Worm (Caenorhabditis elegans): Measurements from ENCODE around the gene C05D12.5.

DNA sequence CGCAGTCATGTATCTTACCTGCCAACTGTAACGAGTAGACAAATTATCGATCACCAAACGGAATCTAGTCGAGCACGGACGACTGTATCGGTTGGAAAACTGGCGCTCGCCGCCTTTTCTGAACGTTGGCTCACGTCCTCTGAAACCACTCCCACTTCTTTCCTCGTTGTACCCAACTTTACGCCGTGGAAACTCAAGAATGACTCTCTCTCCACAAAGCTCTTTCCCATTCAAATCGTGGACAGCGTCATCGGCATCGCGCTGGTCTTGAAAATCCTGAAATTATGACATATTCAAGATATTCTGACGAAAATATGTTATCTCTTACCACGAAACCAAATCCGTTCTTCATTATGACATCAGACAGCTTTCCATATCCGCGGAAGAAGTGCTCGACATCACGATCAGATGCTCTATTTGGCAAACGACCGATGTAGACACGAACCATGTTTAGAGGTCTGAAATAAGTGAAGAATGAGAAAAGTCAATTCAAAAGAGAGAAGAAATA is 18.5 kb downstream of the C05D12.5 start, which contains the start of gene rsp-2:
- TF ChIP-seq unc-39 (tag; optimal IDR thresholded peaks at IDR 0.05) = no peak
- no peak for TF ChIP-seq ztf-4 (tag; optimal IDR thresholded peaks at IDR 0.05)
- no peak for TF ChIP-seq pqm-1 (tag; optimal IDR thresholded peaks at IDR 0.05)
- TF ChIP-seq fkh-2 (tag; optimal IDR thresholded peaks at IDR 0.05) = no peak
- TF ChIP-seq nhr-76 (tag; optimal IDR thresholded peaks at IDR 0.05) = no peak
- no peak for TF ChIP-seq tbx-2 (tag; optimal IDR thresholded peaks at IDR 0.05)
- no peak for TF ChIP-seq ama-1 (optimal IDR thresholded peaks at IDR 0.05)
- TF ChIP-seq skn-1 (tag; optimal IDR thresholded peaks at IDR 0.05) = no peak
- TF ChIP-seq fos-1 (tag; optimal IDR thresholded peaks at IDR 0.05) = no peak
- no peak for TF ChIP-seq R02D3.7 (tag; optimal IDR thresholded peaks at IDR 0.05)
- TF ChIP-seq pha-4 (tag; optimal IDR thresholded peaks at IDR 0.05) = no peak
- no peak for TF ChIP-seq mdl-1 (tag; optimal IDR thresholded peaks at IDR 0.05)

Measured in whole organism, L3 larva.